Worm (Caenorhabditis elegans) whole organism, L4/young adult: ENCODE measurements around the gene F20E11.17.

Source experiments
- W03F9.2 ChIP-seq: fragments of 150-350 bp; optimal IDR thresholded peaks from 2 replicates; lab custom pipeline; 2014; ENCODE audit warnings: missing biosample characterization, missing genetic modification characterization
- him-1 ChIP-seq: sonication (generic microtip); optimal IDR thresholded peaks from 2 replicates; lab custom pipeline; 2016; ENCODE audit warnings: missing genotype, missing genetic modification reagents, missing genetic modification characterization, missing compliant biosample characterization

ce11 chrV:17460061-17460460 is 9.0 kb downstream of the F20E11.17 start, which contains the start of gene srz-48:
- no peak for TF ChIP-seq W03F9.2
- no peak for TF ChIP-seq him-1
